Worm (Caenorhabditis elegans): ENCODE results near the gene F41E6.1.
"Not testable (repeated sequence)": the region's sequence is repeated elsewhere in the genome, so short reads cannot be mapped to it uniquely, and the experiment has no call there.

Gene F41E6.1

DNA sequence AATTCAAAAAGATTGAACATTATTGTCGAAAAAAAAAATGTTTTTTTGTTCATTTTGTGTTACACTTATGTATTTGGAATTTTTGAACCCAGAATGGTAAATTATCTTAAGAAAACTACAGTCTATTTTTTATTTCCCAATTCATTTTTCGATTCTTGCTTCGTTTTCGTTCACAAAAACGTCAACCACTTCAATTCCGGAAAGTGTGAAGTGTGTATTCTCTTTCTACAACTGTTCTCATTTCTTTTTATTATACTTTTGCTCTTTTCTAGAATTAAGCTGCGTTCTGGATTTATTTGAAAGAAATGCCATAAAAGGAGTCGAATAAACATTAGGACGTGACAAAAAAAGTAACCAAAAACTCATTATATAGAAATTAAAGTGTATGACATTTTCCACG lies at the start of gene F41E6.1:
TSS of gene F41E6.1 (plus strand) at position 301 of the 400 bp plus-strand sequence.
- TF ChIP-seq nhr-25 (tag; optimal IDR thresholded peaks at IDR 0.05) (no peak), nhr-237 (tag; optimal IDR thresholded peaks at IDR 0.05) (no peak), zag-1 (tag; optimal IDR thresholded peaks at IDR 0.05) (no peak), R02D3.7 (tag; optimal IDR thresholded peaks at IDR 0.05) (no peak), fkh-2 (tag; optimal IDR thresholded peaks at IDR 0.05) (no peak), nhr-28 (tag; optimal IDR thresholded peaks at IDR 0.05) (no peak), lsy-12 (tag; optimal IDR thresholded peaks at IDR 0.05) (no peak), daf-12 (tag; optimal IDR thresholded peaks at IDR 0.05) (no peak), jun-1 (tag; optimal IDR thresholded peaks at IDR 0.05) (no peak), nhr-76 (tag; optimal IDR thresholded peaks at IDR 0.05) (no peak)

DNA sequence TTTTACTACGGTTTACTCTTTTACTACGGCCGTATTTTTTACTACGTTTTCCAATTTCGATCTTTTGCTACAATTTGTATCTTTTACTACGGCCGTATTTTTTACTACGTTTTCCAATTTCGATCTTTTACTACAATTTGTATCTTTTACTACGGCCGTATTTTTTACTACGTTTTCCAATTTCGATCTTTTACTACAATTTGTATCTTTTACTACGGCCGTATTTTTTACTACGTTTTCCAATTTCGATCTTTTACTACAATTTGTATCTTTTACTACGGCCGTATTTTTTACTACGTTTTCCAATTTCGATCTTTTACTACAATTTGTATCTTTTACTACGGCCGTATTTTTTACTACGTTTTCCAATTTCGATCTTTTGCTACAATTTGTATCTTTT lies 47.7 kb upstream of the F41E6.1 start, which contains the start of gene F25G6.1:
TSS of gene F25G6.1 (plus strand) at position 301 of the 400 bp plus-strand sequence.
- TF ChIP-seq nhr-77 (tag; optimal IDR thresholded peaks at IDR 0.05); nhr-237 (tag; optimal IDR thresholded peaks at IDR 0.05); unc-62 (GFP tag; optimal IDR thresholded peaks at IDR 0.05): not testable (repeated sequence)

DNA sequence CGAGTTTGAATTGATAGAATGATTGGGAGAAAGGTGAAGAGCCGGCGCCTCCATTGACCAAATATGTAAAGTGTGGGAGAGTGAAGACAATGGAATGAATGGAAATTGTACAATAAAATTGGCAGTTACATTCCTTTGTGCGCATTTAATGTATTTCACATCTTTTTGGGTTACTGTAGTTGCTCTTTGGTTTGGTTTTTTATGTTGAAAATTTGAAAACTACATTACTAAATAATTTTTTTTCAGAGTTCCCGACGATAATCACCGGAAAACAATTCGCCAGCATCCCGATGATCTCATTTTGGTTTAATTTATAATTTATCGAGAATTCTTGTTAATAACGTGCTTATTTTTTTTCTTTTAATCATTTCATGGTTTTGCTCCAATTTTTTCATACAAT lies 41.5 kb upstream of the F41E6.1 start, which contains the start of gene C10B5.1:
TSS of gene C10B5.1 (plus strand) at position 301 of the 400 bp plus-strand sequence.
- TF ChIP-seq daf-12 (tag; optimal IDR thresholded peaks at IDR 0.05), result no peak
- no peak for TF ChIP-seq fos-1 (tag; optimal IDR thresholded peaks at IDR 0.05)
- TF ChIP-seq nhr-237 (tag; optimal IDR thresholded peaks at IDR 0.05), result no peak
- TF ChIP-seq ZK546.5 (tag; optimal IDR thresholded peaks at IDR 0.05), result no peak
- no peak for TF ChIP-seq nhr-23 (tag; optimal IDR thresholded peaks at IDR 0.05)
- no peak for TF ChIP-seq egl-27 (tag; optimal IDR thresholded peaks at IDR 0.05)
- TF ChIP-seq mml-1 (tag; optimal IDR thresholded peaks at IDR 0.05), result no peak
- no peak for TF ChIP-seq pqm-1 (tag; optimal IDR thresholded peaks at IDR 0.05)
- TF ChIP-seq ceh-9 (tag; optimal IDR thresholded peaks at IDR 0.05), result no peak

DNA sequence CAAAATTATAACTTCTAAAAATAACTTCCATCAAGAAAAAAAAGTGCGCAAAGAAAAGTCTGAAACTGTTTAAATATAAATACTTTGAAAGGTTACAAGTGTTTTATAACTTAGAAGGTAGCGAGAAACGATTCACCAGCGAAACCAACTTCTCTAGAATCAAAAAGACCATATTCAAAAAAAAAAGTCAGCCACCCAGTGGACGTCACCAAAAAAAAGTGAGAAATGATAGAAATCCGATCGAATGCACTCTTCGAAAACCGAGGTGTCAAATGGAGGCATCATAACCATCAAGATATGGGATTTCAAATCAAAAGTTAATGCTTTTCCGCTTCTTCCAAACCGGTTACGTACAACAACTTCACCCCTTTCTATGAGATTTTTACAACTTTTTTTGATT lies 35.9 kb upstream of the F41E6.1 start:
- TF ChIP-seq ceh-16 (tag; optimal IDR thresholded peaks at IDR 0.05) (no peak), nhr-23 (tag; optimal IDR thresholded peaks at IDR 0.05) (no peak), fkh-2 (tag; optimal IDR thresholded peaks at IDR 0.05) (no peak)

DNA sequence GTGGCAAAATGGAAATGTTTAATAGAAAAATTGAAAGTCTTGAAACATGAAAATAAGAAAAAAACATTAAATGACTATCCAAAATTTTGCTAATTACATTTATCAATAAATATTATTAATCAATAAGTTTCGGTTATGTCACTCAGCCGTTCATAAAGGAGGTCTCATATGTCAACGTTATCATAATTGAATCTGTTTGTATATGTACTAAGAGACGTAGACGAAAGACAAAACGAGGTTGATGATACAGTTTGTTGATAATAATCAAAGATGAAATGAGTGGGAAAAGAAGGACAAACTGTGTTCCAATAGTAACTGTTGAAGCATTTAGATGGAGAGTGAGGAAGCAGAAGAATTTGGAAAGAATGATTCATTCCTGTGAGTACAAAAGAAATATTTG lies 35.5 kb upstream of the F41E6.1 start:
- no peak for TF ChIP-seq egl-27 (tag; optimal IDR thresholded peaks at IDR 0.05)
- TF ChIP-seq ceh-28 (tag; optimal IDR thresholded peaks at IDR 0.05), result no peak
- peak; percentile 4 for TF ChIP-seq pqm-1 (tag; optimal IDR thresholded peaks at IDR 0.05)
- no peak for TF ChIP-seq tbx-2 (tag; optimal IDR thresholded peaks at IDR 0.05)
- TF ChIP-seq elt-2 (tag; optimal IDR thresholded peaks at IDR 0.05), result peak; percentile 67
- TF ChIP-seq nhr-43 (tag; optimal IDR thresholded peaks at IDR 0.05; ENCODE audit: poor library complexity, severe bottlenecking), result no peak
- TF ChIP-seq fkh-2 (tag; optimal IDR thresholded peaks at IDR 0.05), result no peak
- no peak for TF ChIP-seq ceh-16 (tag; optimal IDR thresholded peaks at IDR 0.05)
- peak; percentile 72 for TF ChIP-seq pha-4 (tag; optimal IDR thresholded peaks at IDR 0.05)
- TF ChIP-seq nhr-28 (tag; optimal IDR thresholded peaks at IDR 0.05), result no peak
- TF ChIP-seq nhr-25 (tag; optimal IDR thresholded peaks at IDR 0.05), result no peak
- no peak for TF ChIP-seq skn-1 (tag; optimal IDR thresholded peaks at IDR 0.05)
- no peak for TF ChIP-seq mml-1 (tag; optimal IDR thresholded peaks at IDR 0.05)

DNA sequence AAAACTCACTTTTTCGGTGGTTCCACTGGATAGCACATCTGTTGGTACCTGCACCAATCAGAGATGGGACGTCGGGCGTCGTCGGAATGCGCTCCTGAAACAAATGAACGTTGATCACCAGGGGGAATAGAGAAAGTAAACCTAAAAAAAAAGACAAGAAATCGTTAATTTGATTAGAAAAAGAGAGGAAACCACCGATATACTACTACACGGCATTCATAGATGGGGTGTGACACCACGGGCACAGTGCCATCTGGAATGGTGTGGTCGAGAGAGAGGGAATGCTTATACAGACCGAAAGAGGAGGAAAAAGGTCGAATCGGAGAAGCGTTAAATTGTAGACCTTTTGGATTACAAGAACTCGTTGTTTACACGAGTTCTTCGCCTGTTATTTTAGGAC lies 34.3 kb upstream of the F41E6.1 start, which contains the start of gene C10B5.3:
TSS of gene C10B5.3 (minus strand) at position 101 of the 400 bp plus-strand sequence.
- no peak for TF ChIP-seq elt-1 (tag; optimal IDR thresholded peaks at IDR 0.05)
- TF ChIP-seq nhr-67 (tag; optimal IDR thresholded peaks at IDR 0.05), result no peak
- TF ChIP-seq aly-2 (tag; optimal IDR thresholded peaks at IDR 0.05), result no peak
- TF ChIP-seq nhr-25 (tag; optimal IDR thresholded peaks at IDR 0.05), result no peak
- no peak for TF ChIP-seq R02D3.7 (tag; optimal IDR thresholded peaks at IDR 0.05)
- no peak for TF ChIP-seq lsy-12 (tag; optimal IDR thresholded peaks at IDR 0.05)
- TF ChIP-seq egl-5 (tag; optimal IDR thresholded peaks at IDR 0.05), result no peak
- no peak for TF ChIP-seq nhr-237 (tag; optimal IDR thresholded peaks at IDR 0.05)
- no peak for TF ChIP-seq ztf-4 (tag; optimal IDR thresholded peaks at IDR 0.05)

Data from whole organism, L3 larva.